Fruit fly (Drosophila melanogaster) whole organism, embryonic: ENCODE data around the gene CG9577.

Experiments used
- Ada2b ChIP-seq: fragments of 200-800 bp; sonication (Bioruptor generic); IDR thresholded peaks from 2 replicates; pipeline ENCODE4 v1.3.6; 2022; ENCODE audit warnings: missing biosample characterization, missing genetic modification characterization
- CG11456 ChIP-seq: fragments of 200-800 bp; sonication (Bioruptor generic); IDR thresholded peaks from 3 replicates; pipeline ENCODE4 v1.3.6; 2022; ENCODE audit warnings: missing biosample characterization, missing genetic modification characterization
- CG12659 ChIP-seq: fragments of 200-800 bp; sonication (Bioruptor generic); optimal IDR thresholded peaks from 3 replicates; lab custom pipeline; 2017; ENCODE audit warnings: mild to moderate bottlenecking, missing biosample characterization, missing genetic modification reagents, missing genetic modification characterization
- CG13123 ChIP-seq: fragments of 200-800 bp; sonication (Bioruptor generic); optimal IDR thresholded peaks from 2 replicates; lab custom pipeline; 2016; ENCODE audit warnings: missing biosample characterization, missing genetic modification characterization
- CG15011 ChIP-seq: fragments of 200-800 bp; sonication (Bioruptor generic); optimal IDR thresholded peaks from 3 replicates; lab custom pipeline; 2018; ENCODE audit warnings: missing biosample characterization, mild to moderate bottlenecking, missing genetic modification characterization
- CG15269 ChIP-seq: fragments of 200-800 bp; sonication (Bioruptor generic); optimal IDR thresholded peaks from 2 replicates; lab custom pipeline; 2018; ENCODE audit warnings: missing biosample characterization, mild to moderate bottlenecking, missing genetic modification characterization, moderate library complexity
- CG15601 ChIP-seq: fragments of 200-800 bp; sonication (Bioruptor generic); optimal IDR thresholded peaks from 3 replicates; lab custom pipeline; 2019; ENCODE audit warnings: missing biosample characterization, mild to moderate bottlenecking, missing genetic modification characterization, moderate library complexity
- CG1602 ChIP-seq: fragments of 200-800 bp; sonication (Bioruptor generic); optimal IDR thresholded peaks from 3 replicates; lab custom pipeline; 2016; ENCODE audit warnings: missing biosample characterization, missing genetic modification characterization
- CG16779 ChIP-seq: fragments of 200-800 bp; sonication (Bioruptor generic); IDR thresholded peaks from 2 replicates; pipeline ENCODE4 v1.3.6; 2022; ENCODE audit warnings: missing biosample characterization, missing genetic modification characterization
- CG16813 ChIP-seq: fragments of 200-800 bp; sonication (Bioruptor generic); IDR thresholded peaks from 3 replicates; pipeline ENCODE4 v1.3.6; 2022; ENCODE audit warnings: missing biosample characterization, missing genetic modification characterization; ENCODE audit not compliant: partially characterized antibody
- CG16863 ChIP-seq: fragments of 200-800 bp; sonication (Bioruptor generic); optimal IDR thresholded peaks from 3 replicates; lab custom pipeline; 2016; ENCODE audit warnings: missing biosample characterization, missing genetic modification characterization
- CG17186 ChIP-seq: fragments of 200-800 bp; sonication (Bioruptor generic); optimal IDR thresholded peaks from 3 replicates; lab custom pipeline; 2017; ENCODE audit warnings: missing biosample characterization, missing genetic modification reagents, missing genetic modification characterization
- CG17912 ChIP-seq: fragments of 200-800 bp; sonication (Bioruptor generic); optimal IDR thresholded peaks from 2 replicates; lab custom pipeline; 2018; ENCODE audit warnings: missing biosample characterization, mild to moderate bottlenecking, missing genetic modification characterization
- CG18476 ChIP-seq: fragments of 200-800 bp; sonication (Bioruptor generic); optimal IDR thresholded peaks from 2 replicates; lab custom pipeline; 2016; ENCODE audit warnings: missing biosample characterization, mild to moderate bottlenecking, missing genetic modification characterization
- CG30020 ChIP-seq: fragments of 200-800 bp; optimal IDR thresholded peaks from 2 replicates; lab custom pipeline; 2019; ENCODE audit warnings: missing biosample characterization, mild to moderate bottlenecking, missing genetic modification characterization, moderate library complexity
- CG42726 ChIP-seq: fragments of 200-800 bp; sonication (Bioruptor generic); IDR thresholded peaks from 2 replicates; pipeline ENCODE4 v1.3.6; 2022; ENCODE audit warnings: missing biosample characterization, missing genetic modification characterization; ENCODE audit not compliant: partially characterized antibody
- CG4730 ChIP-seq: fragments of 200-800 bp; sonication (Bioruptor generic); IDR thresholded peaks from 2 replicates; pipeline ENCODE4 v1.3.6; 2022; ENCODE audit warnings: missing biosample characterization, missing genetic modification characterization
- CG6765 ChIP-seq: fragments of 200-800 bp; sonication (Bioruptor generic); optimal IDR thresholded peaks from 3 replicates; lab custom pipeline; 2017; ENCODE audit warnings: missing biosample characterization, mild to moderate bottlenecking, missing genetic modification characterization
- CG7357 ChIP-seq: fragments of 200-800 bp; sonication (Bioruptor generic); IDR thresholded peaks from 3 replicates; pipeline ENCODE4 v1.3.6; 2022; ENCODE audit warnings: missing biosample characterization, missing genetic modification characterization
- CG9876 ChIP-seq: fragments of 200-800 bp; sonication (Bioruptor generic); optimal IDR thresholded peaks from 2 replicates; lab custom pipeline; 2016; ENCODE audit warnings: missing biosample characterization, missing genetic modification characterization
- CHES-1-like ChIP-seq: fragments of 200-800 bp; sonication (Bioruptor generic); optimal IDR thresholded peaks from 2 replicates; lab custom pipeline; 2016; ENCODE audit warnings: missing biosample characterization, missing genetic modification characterization
- Dref ChIP-seq: fragments of 200-800 bp; sonication (Bioruptor generic); IDR thresholded peaks from 2 replicates; pipeline ENCODE4 v1.3.6; 2022; ENCODE audit warnings: missing biosample characterization, missing genetic modification characterization
- Fer3 ChIP-seq: fragments of 200-800 bp; sonication (Bioruptor generic); optimal IDR thresholded peaks from 2 replicates; lab custom pipeline; 2018; ENCODE audit warnings: missing biosample characterization, mild to moderate bottlenecking, missing genetic modification characterization, moderate library complexity
- H15 ChIP-seq: fragments of 200-800 bp; sonication (Bioruptor generic); IDR thresholded peaks from 3 replicates; pipeline ENCODE4 v1.3.6; 2022; ENCODE audit warnings: missing biosample characterization, missing genetic modification characterization
- HHEX ChIP-seq: fragments of 200-800 bp; sonication (Bioruptor generic); optimal IDR thresholded peaks from 3 replicates; lab custom pipeline; 2017; ENCODE audit warnings: missing biosample characterization, mild to moderate bottlenecking, missing genetic modification characterization, missing genetic modification reagents
- Myb ChIP-seq: fragments of 200-800 bp; sonication (Bioruptor generic); optimal IDR thresholded peaks from 2 replicates; lab custom pipeline; 2016; ENCODE audit warnings: missing biosample characterization, missing genetic modification characterization
- Rx ChIP-seq: fragments of 200-800 bp; sonication (Bioruptor generic); IDR thresholded peaks from 2 replicates; pipeline ENCODE4 v1.3.6; 2022; ENCODE audit warnings: missing biosample characterization, missing genetic modification characterization
- Sin3A ChIP-seq: fragments of >200 bp; optimal IDR thresholded peaks from 2 replicates; lab custom pipeline; 2018
- Sox102F ChIP-seq: fragments of 200-800 bp; sonication (Bioruptor generic); optimal IDR thresholded peaks from 2 replicates; lab custom pipeline; 2018; ENCODE audit warnings: missing biosample characterization, mild to moderate bottlenecking, missing genetic modification characterization, moderate library complexity
- Ssrp ChIP-seq: fragments of 200-800 bp; sonication (Bioruptor generic); optimal IDR thresholded peaks from 2 replicates; lab custom pipeline; 2018; ENCODE audit warnings: missing biosample characterization, mild to moderate bottlenecking, missing genetic modification characterization, moderate library complexity
- Stat92E ChIP-seq, 3 experiments: fragments of >200 bp in 2 of 3; fragments of 200-800 bp in 1 of 3; sonication (Bioruptor generic) in 1 of 3; optimal IDR thresholded peaks; 2 replicates each; lab custom pipeline; 2017 to 2019; ENCODE audit warnings: missing biosample characterization in 3 of 3, missing genetic modification characterization in 3 of 3, mild to moderate bottlenecking in 1 of 3, moderate library complexity in 1 of 3
- ash1 ChIP-seq: fragments of 200-800 bp; sonication (Bioruptor generic); optimal IDR thresholded peaks from 2 replicates; lab custom pipeline; 2018; ENCODE audit warnings: missing biosample characterization, mild to moderate bottlenecking, missing genetic modification characterization
- az2 ChIP-seq: fragments of 200-800 bp; sonication (Bioruptor generic); optimal IDR thresholded peaks from 3 replicates; lab custom pipeline; 2016; ENCODE audit warnings: missing biosample characterization, missing genetic modification characterization
- chinmo ChIP-seq: fragments of 200-800 bp; sonication (Bioruptor generic); IDR thresholded peaks from 4 replicates; pipeline ENCODE4 v1.3.6; 2022; ENCODE audit warnings: missing biosample characterization, missing genetic modification characterization; ENCODE audit not compliant: partially characterized antibody
- dmrt99B ChIP-seq: fragments of 200-800 bp; sonication (Bioruptor generic); optimal IDR thresholded peaks from 2 replicates; lab custom pipeline; 2018; ENCODE audit warnings: missing biosample characterization, mild to moderate bottlenecking, missing genetic modification characterization, moderate library complexity
- ewg ChIP-seq: fragments of 200-800 bp; sonication (Bioruptor generic); optimal IDR thresholded peaks from 3 replicates; lab custom pipeline; 2017; ENCODE audit warnings: mild to moderate bottlenecking, missing biosample characterization, missing genetic modification reagents, missing genetic modification characterization
- gce ChIP-seq: fragments of 200-800 bp; sonication (Bioruptor generic); IDR thresholded peaks from 3 replicates; pipeline ENCODE4 v1.3.6; 2022; ENCODE audit warnings: missing biosample characterization, missing genetic modification characterization
- gfzf ChIP-seq: fragments of 200-800 bp; sonication (Bioruptor generic); optimal IDR thresholded peaks from 2 replicates; lab custom pipeline; 2016; ENCODE audit warnings: missing biosample characterization, mild to moderate bottlenecking, missing genetic modification characterization, moderate library complexity
- jigr1 ChIP-seq: fragments of 200-800 bp; sonication (Bioruptor generic); IDR thresholded peaks from 3 replicates; pipeline ENCODE4 v1.3.6; 2022; ENCODE audit warnings: missing biosample characterization, missing genetic modification characterization
- kah ChIP-seq: fragments of 200-800 bp; sonication (Bioruptor generic); optimal IDR thresholded peaks from 2 replicates; lab custom pipeline; 2018; ENCODE audit warnings: missing biosample characterization, mild to moderate bottlenecking, missing genetic modification characterization
- nerfin-1 ChIP-seq: fragments of 200-800 bp; sonication (Bioruptor generic); optimal IDR thresholded peaks from 3 replicates; lab custom pipeline; 2019; ENCODE audit warnings: missing biosample characterization, mild to moderate bottlenecking, missing genetic modification characterization, moderate library complexity
- org-1 ChIP-seq: fragments of 200-800 bp; sonication (Bioruptor generic); optimal IDR thresholded peaks from 2 replicates; lab custom pipeline; 2017; ENCODE audit warnings: missing biosample characterization, missing genetic modification characterization
- pita ChIP-seq: fragments of 200-800 bp; sonication (Bioruptor generic); optimal IDR thresholded peaks from 2 replicates; lab custom pipeline; 2017; ENCODE audit warnings: missing biosample characterization, mild to moderate bottlenecking, missing genetic modification characterization
- pum ChIP-seq: fragments of 200-800 bp; sonication (Bioruptor generic); optimal IDR thresholded peaks from 2 replicates; lab custom pipeline; 2016; ENCODE audit warnings: missing biosample characterization, missing genetic modification characterization
- schlank ChIP-seq: fragments of 200-800 bp; sonication (Bioruptor generic); optimal IDR thresholded peaks from 2 replicates; lab custom pipeline; 2018; ENCODE audit warnings: missing biosample characterization, mild to moderate bottlenecking, missing genetic modification characterization
- sd ChIP-seq: fragments of 200-800 bp; sonication (Bioruptor generic); optimal IDR thresholded peaks from 3 replicates; lab custom pipeline; 2018; ENCODE audit warnings: missing biosample characterization, mild to moderate bottlenecking, missing genetic modification characterization, moderate library complexity
- sug ChIP-seq: fragments of 200-800 bp; optimal IDR thresholded peaks from 2 replicates; lab custom pipeline; 2019; ENCODE audit warnings: missing biosample characterization, mild to moderate bottlenecking, missing genetic modification characterization, moderate library complexity
- trh ChIP-seq: fragments of 200-800 bp; sonication (Bioruptor generic); optimal IDR thresholded peaks from 2 replicates; lab custom pipeline; 2016; ENCODE audit warnings: missing biosample characterization, missing genetic modification characterization
- vnd ChIP-seq: fragments of 200-800 bp; sonication (Bioruptor generic); IDR thresholded peaks from 3 replicates; pipeline ENCODE4 v1.3.6; 2022; ENCODE audit warnings: missing biosample characterization, missing genetic modification characterization; ENCODE audit not compliant: partially characterized antibody
- wdn ChIP-seq: fragments of 200-800 bp; sonication (Bioruptor generic); IDR thresholded peaks from 2 replicates; pipeline ENCODE4 v1.3.6; 2022; ENCODE audit warnings: missing biosample characterization, missing genetic modification characterization
- zfh1 ChIP-seq: fragments of 200-800 bp; sonication (Bioruptor generic); IDR thresholded peaks from 3 replicates; pipeline ENCODE4 v1.3.6; 2022; ENCODE audit warnings: missing biosample characterization, missing genetic modification characterization

The CG9577 gene

DNA sequence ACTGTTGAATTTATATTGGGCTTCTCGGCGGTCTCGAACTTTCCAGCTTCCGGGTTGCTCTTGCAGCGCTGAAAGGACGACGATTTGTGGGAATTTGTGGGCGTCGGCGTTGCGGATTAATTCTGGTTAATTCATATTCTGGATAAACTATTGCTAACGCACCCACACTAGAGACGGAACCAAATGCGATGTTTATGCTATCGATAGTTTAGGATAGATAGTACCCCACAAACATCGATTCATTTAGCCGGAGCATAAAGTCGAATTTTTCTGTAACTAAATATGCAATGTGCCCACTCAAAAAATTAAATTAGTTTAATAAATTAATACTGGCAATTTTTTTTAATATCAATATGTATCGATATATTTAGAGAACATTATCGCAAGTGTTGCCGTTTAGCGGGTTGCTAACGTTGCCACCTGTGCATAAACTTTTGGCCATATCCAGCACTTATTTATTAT lies 6.8 kb upstream of the CG9577 start, which contains the start of gene Rab35 (continued):
- TF ChIP-seq dmrt99B (tag; lab: Kevin White, UChicago) (no peak), CG30020 (tag; lab: Kevin White, UChicago) (peak; percentile 68), CG16863 (GFP tag; lab: Kevin White, UChicago) (no peak), Ada2b (GFP tag; lab: Robert Waterston, UW) (no peak), CG13123 (GFP tag; lab: Kevin White, UChicago) (no peak), CG17912 (GFP tag; lab: Kevin White, UChicago) (no peak), CHES-1-like (GFP tag; lab: Kevin White, UChicago) (no peak), Sox102F (GFP tag; lab: Kevin White, UChicago) (no peak), CG17186 (GFP tag; lab: Kevin White, UChicago) (peak; percentile 28), ewg (GFP tag; lab: Kevin White, UChicago) (no peak), vnd (GFP tag; lab: Robert Waterston, UW) (peak; percentile 94), trh (GFP tag; lab: Kevin White, UChicago) (no peak), jigr1 (no peak), CG15011 (GFP tag; lab: Kevin White, UChicago) (no peak), chinmo (GFP tag; lab: Robert Waterston, UW) (peak; percentile 72; the same call in 1 of the 4 replicates), CG15269 (tag; lab: Kevin White, UChicago) (no peak), CG16813 (peak; percentile 95), wdn (no peak), gfzf (peak; percentile 4), Dref (peak; percentile 77), CG4730 (GFP tag; lab: Robert Waterston, UW) (no peak), Fer3 (no peak), sug (tag; lab: Kevin White, UChicago) (peak; percentile 34), sd (no peak), ash1 (GFP tag; lab: Kevin White, UChicago) (no peak), az2 (GFP tag; lab: Kevin White, UChicago) (peak; percentile 5), gce (GFP tag; lab: Robert Waterston, UW) (no peak), schlank (tag; lab: Kevin White, UChicago) (no peak), Rx (GFP tag; lab: Robert Waterston, UW) (no peak), Ssrp (tag; lab: Kevin White, UChicago) (no peak), CG1602 (GFP tag; lab: Kevin White, UChicago) (no peak), HHEX (GFP tag; lab: Kevin White, UChicago) (no peak), pum (GFP tag; lab: Kevin White, UChicago) (no peak), H15 (no peak), CG16779 (GFP tag; lab: Robert Waterston, UW) (no peak), CG12659 (peak; percentile 31), CG15601 (tag; lab: Kevin White, UChicago) (no peak), CG18476 (GFP tag; lab: Kevin White, UChicago) (peak; percentile 28), CG6765 (GFP tag; lab: Kevin White, UChicago) (no peak), Sin3A (lab: Kevin White, UChicago) (peak; percentile 74), nerfin-1 (tag; lab: Kevin White, UChicago) (no peak), pita (GFP tag; lab: Kevin White, UChicago) (no peak), kah (GFP tag; lab: Kevin White, UChicago) (no peak), org-1 (GFP tag; lab: Kevin White, UChicago) (no peak), CG11456 (GFP tag; lab: Robert Waterston, UW) (no peak), CG7357 (GFP tag; lab: Robert Waterston, UW) (no peak), Myb (GFP tag; lab: Kevin White, UChicago) (no peak), zfh1 (GFP tag; lab: Robert Waterston, UW) (0 out of 3 replicates have a peak, but pooled peaks have one; percentile 30), CG9876 (GFP tag; lab: Kevin White, UChicago) (no peak), Stat92E (GFP tag; optimal IDR thresholded peaks at IDR 0.05; lab: Kevin White, UChicago) (peak in 1 of 3 experiments; percentile 16), CG42726 (GFP tag; lab: Robert Waterston, UW) (peak; percentile 84; the same call in 1 of the 2 replicates)
